Fruit fly (Drosophila melanogaster) whole organism, adult: ENCODE data around the gene CG43407.
A peak's percentile ranks its signal among the peaks of the same experiment; 100 is the strongest.

ENCODE experiments used
- CG11617 ChIP-seq: fragments of 200-800 bp; sonication (Bioruptor generic); optimal IDR thresholded peaks from 2 replicates; lab custom pipeline; 2017; ENCODE audit warnings: mild to moderate bottlenecking, missing biosample characterization, missing genetic modification reagents, missing genetic modification characterization
- CG12768 ChIP-seq: fragments of 200-800 bp; sonication (Bioruptor generic); optimal IDR thresholded peaks from 2 replicates; lab custom pipeline; 2017; ENCODE audit warnings: missing biosample characterization, missing genetic modification characterization, mild to moderate bottlenecking, moderate library complexity, missing genetic modification reagents
- CG14711 ChIP-seq: fragments of 200-800 bp; sonication (Bioruptor generic); optimal IDR thresholded peaks from 2 replicates; lab custom pipeline; 2018; ENCODE audit warnings: missing biosample characterization, mild to moderate bottlenecking, missing genetic modification characterization, moderate library complexity
- CG1620 ChIP-seq: fragments of 200-800 bp; sonication (Bioruptor generic); optimal IDR thresholded peaks from 2 replicates; lab custom pipeline; 2016; ENCODE audit warnings: missing biosample characterization, missing genetic modification characterization
- CG33017 ChIP-seq: fragments of 200-800 bp; sonication (Bioruptor generic); optimal IDR thresholded peaks from 2 replicates; lab custom pipeline; 2018; ENCODE audit warnings: missing biosample characterization, mild to moderate bottlenecking, missing genetic modification characterization, moderate library complexity
- CG5204 ChIP-seq: fragments of 200-800 bp; sonication (Bioruptor generic); optimal IDR thresholded peaks from 2 replicates; lab custom pipeline; 2016; ENCODE audit warnings: missing biosample characterization, missing genetic modification characterization
- CG7045 ChIP-seq: fragments of 200-800 bp; sonication (Bioruptor generic); optimal IDR thresholded peaks from 2 replicates; lab custom pipeline; 2017; ENCODE audit warnings: missing biosample characterization, mild to moderate bottlenecking, missing genetic modification characterization
- CG7101 ChIP-seq: fragments of 200-800 bp; sonication (Bioruptor generic); optimal IDR thresholded peaks from 2 replicates; lab custom pipeline; 2018; ENCODE audit warnings: missing biosample characterization, mild to moderate bottlenecking, missing genetic modification characterization, moderate library complexity
- Clk ChIP-seq: fragments of 200-800 bp; sonication (Bioruptor generic); optimal IDR thresholded peaks from 2 replicates; lab custom pipeline; 2017; ENCODE audit warnings: missing biosample characterization, missing genetic modification characterization
- Crg-1 ChIP-seq: fragments of 200-800 bp; sonication (Bioruptor generic); optimal IDR thresholded peaks from 2 replicates; lab custom pipeline; 2016; ENCODE audit warnings: missing biosample characterization, missing genetic modification characterization
- Hr96 ChIP-seq: fragments of 200-800 bp; sonication (Bioruptor generic); optimal IDR thresholded peaks from 2 replicates; lab custom pipeline; 2016; ENCODE audit warnings: missing biosample characterization, missing genetic modification characterization
- Mnt ChIP-seq: fragments of 200-800 bp; sonication (Bioruptor generic); optimal IDR thresholded peaks from 2 replicates; lab custom pipeline; 2016; ENCODE audit warnings: missing biosample characterization, mild to moderate bottlenecking, missing genetic modification characterization
- bab1 ChIP-seq: fragments of 200-800 bp; sonication (Bioruptor generic); optimal IDR thresholded peaks from 3 replicates; lab custom pipeline; 2019; ENCODE audit warnings: missing biosample characterization, mild to moderate bottlenecking, missing genetic modification characterization, moderate library complexity
- cic ChIP-seq: fragments of 200-800 bp; sonication (Bioruptor generic); optimal IDR thresholded peaks from 2 replicates; lab custom pipeline; 2017; ENCODE audit warnings: missing biosample characterization, mild to moderate bottlenecking, missing genetic modification characterization, moderate library complexity
- cnc ChIP-seq, 2 experiments: fragments of >200 bp; optimal IDR thresholded peaks; 2 replicates each; lab custom pipeline; 2017
- kay ChIP-seq: fragments of 200-800 bp; sonication (Bioruptor generic); peaks from one replicate; lab custom pipeline; 2016; ENCODE audit warnings: missing biosample characterization, missing genetic modification characterization, borderline replicate concordance
- ovo ChIP-seq: fragments of 200-800 bp; sonication (Bioruptor generic); optimal IDR thresholded peaks from 2 replicates; lab custom pipeline; 2016; ENCODE audit warnings: missing biosample characterization, missing genetic modification characterization
- pad ChIP-seq: fragments of 200-800 bp; sonication (Bioruptor generic); optimal IDR thresholded peaks from 3 replicates; lab custom pipeline; 2017; ENCODE audit warnings: missing biosample characterization, missing genetic modification characterization, mild to moderate bottlenecking, moderate library complexity, missing genetic modification reagents
- tj ChIP-seq: fragments of 200-800 bp; sonication (Bioruptor generic); optimal IDR thresholded peaks from 3 replicates; lab custom pipeline; 2017; ENCODE audit warnings: missing biosample characterization, mild to moderate bottlenecking, missing genetic modification characterization, moderate library complexity
- toe ChIP-seq: fragments of 200-800 bp; sonication (Bioruptor generic); optimal IDR thresholded peaks from 2 replicates; lab custom pipeline; 2016; ENCODE audit warnings: missing biosample characterization, missing genetic modification characterization

CG43407 gene

DNA sequence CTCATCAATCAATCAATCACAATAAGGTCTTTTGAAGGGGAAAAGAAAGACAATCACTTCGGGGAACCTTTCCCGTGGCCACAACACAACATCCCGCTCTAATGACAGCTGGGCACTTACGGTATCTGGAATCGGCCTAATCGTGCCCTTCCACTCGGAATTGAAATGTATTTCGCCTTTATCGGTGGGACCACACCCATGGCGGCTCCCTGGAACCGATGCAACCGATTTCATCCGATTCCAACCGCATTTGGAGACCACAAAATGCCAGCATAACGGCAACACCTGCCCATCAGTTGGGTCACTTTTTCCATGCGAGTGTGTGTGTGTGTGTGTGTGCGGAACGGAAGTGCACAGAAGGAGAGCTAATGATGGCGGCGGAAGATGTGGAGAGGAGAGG is 20.5 kb downstream of the CG43407 start:
- TF ChIP-seq pad (GFP tag; lab: Kevin White, UChicago) (no peak), CG14711 (no peak), toe (no peak), CG1620 (GFP tag; lab: Kevin White, UChicago) (no peak), Clk (GFP tag; lab: Kevin White, UChicago) (no peak), CG7045 (no peak), CG11617 (GFP tag; lab: Kevin White, UChicago) (no peak), Mnt (GFP tag; lab: Kevin White, UChicago) (no peak), Hr96 (GFP tag; lab: Kevin White, UChicago) (no peak), tj (no peak), cic (GFP tag; lab: Kevin White, UChicago) (no peak), CG12768 (GFP tag; lab: Kevin White, UChicago) (no peak), CG33017 (tag; lab: Kevin White, UChicago) (no peak), kay (GFP tag; lab: Kevin White, UChicago) (no peak), cnc (optimal IDR thresholded peaks at IDR 0.05; lab: Kevin White, UChicago) (no peak), bab1 (no peak), CG5204 (no peak), Crg-1 (GFP tag; lab: Kevin White, UChicago) (no peak), ovo (no peak), CG7101 (no peak)

- TF ChIP-seq CG7045: no peak
- TF ChIP-seq toe: no peak
- TF ChIP-seq cnc (optimal IDR thresholded peaks at IDR 0.05; lab: Kevin White, UChicago): no peak
- no peak for TF ChIP-seq CG11617 (GFP tag; lab: Kevin White, UChicago)
- no peak for TF ChIP-seq CG33017 (tag; lab: Kevin White, UChicago)
- no peak for TF ChIP-seq Hr96 (GFP tag; lab: Kevin White, UChicago)
- no peak for TF ChIP-seq Crg-1 (GFP tag; lab: Kevin White, UChicago)
Measured at dm6 chr3L:19031858-19032257, 21.3 kb downstream of the CG43407 start.

dm6 chr3L:19027172-19027571 is 26.0 kb downstream of the CG43407 start:
- TF ChIP-seq pad (GFP tag; lab: Kevin White, UChicago) (no peak), CG12768 (GFP tag; lab: Kevin White, UChicago) (no peak), kay (GFP tag; lab: Kevin White, UChicago) (no peak), Mnt (GFP tag; lab: Kevin White, UChicago) (no peak), Crg-1 (GFP tag; lab: Kevin White, UChicago) (no peak), cnc (optimal IDR thresholded peaks at IDR 0.05; lab: Kevin White, UChicago) (no peak), tj (no peak), CG7101 (no peak), ovo (no peak), CG7045 (no peak), bab1 (no peak), CG14711 (no peak)

dm6 chr3L:19024800-19025199 is 28.4 kb downstream of the CG43407 start:
- TF ChIP-seq Clk (GFP tag; lab: Kevin White, UChicago) (no peak), CG7045 (no peak), bab1 (no peak), CG14711 (no peak), CG1620 (GFP tag; lab: Kevin White, UChicago) (no peak), Hr96 (GFP tag; lab: Kevin White, UChicago) (no peak), CG12768 (GFP tag; lab: Kevin White, UChicago) (no peak)

DNA sequence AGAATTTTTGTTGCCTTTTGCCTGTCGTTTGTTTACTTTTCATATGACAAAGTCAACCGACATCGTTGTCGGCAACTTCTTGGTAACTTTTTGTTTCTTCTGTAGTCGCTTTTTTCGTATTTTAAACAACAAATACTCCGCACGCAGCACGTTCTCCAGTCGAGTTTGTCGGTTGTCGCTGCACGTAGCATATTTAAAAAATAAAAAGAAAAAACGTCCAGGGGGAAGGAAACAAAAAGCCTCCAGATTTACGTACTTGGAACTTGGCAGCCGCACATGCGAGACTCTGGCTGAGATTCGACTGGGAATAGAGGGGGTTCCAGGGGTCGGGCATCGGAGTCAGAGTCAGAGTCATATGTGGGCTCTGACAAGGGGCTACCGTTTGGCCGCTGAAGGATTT is 31.5 kb downstream of the CG43407 start:
- no peak for TF ChIP-seq bab1
- no peak for TF ChIP-seq tj
- TF ChIP-seq CG11617 (GFP tag; lab: Kevin White, UChicago): no peak
- TF ChIP-seq toe: no peak
- no peak for TF ChIP-seq CG7101
- no peak for TF ChIP-seq CG33017 (tag; lab: Kevin White, UChicago)
- TF ChIP-seq CG14711: no peak
- no peak for TF ChIP-seq Clk (GFP tag; lab: Kevin White, UChicago)
- TF ChIP-seq cic (GFP tag; lab: Kevin White, UChicago): no peak
- no peak for TF ChIP-seq CG1620 (GFP tag; lab: Kevin White, UChicago)
- TF ChIP-seq Hr96 (GFP tag; lab: Kevin White, UChicago): no peak
- no peak for TF ChIP-seq Crg-1 (GFP tag; lab: Kevin White, UChicago)
- TF ChIP-seq Mnt (GFP tag; lab: Kevin White, UChicago): no peak
- no peak for TF ChIP-seq ovo
- no peak for TF ChIP-seq CG5204
- TF ChIP-seq CG7045: no peak
- TF ChIP-seq kay (GFP tag; lab: Kevin White, UChicago): no peak
- TF ChIP-seq cnc (optimal IDR thresholded peaks at IDR 0.05; lab: Kevin White, UChicago): no peak
- no peak for TF ChIP-seq pad (GFP tag; lab: Kevin White, UChicago)
- TF ChIP-seq CG12768 (GFP tag; lab: Kevin White, UChicago): no peak

dm6 chr3L:19020467-19020866 is 32.7 kb downstream of the CG43407 start:
- no peak for TF ChIP-seq CG14711
- TF ChIP-seq tj: peak; percentile 78
- no peak for TF ChIP-seq ovo
- TF ChIP-seq Hr96 (GFP tag; lab: Kevin White, UChicago): no peak
- no peak for TF ChIP-seq pad (GFP tag; lab: Kevin White, UChicago)
- no peak for TF ChIP-seq cnc (optimal IDR thresholded peaks at IDR 0.05; lab: Kevin White, UChicago)
- no peak for TF ChIP-seq toe
- no peak for TF ChIP-seq kay (GFP tag; lab: Kevin White, UChicago)

DNA sequence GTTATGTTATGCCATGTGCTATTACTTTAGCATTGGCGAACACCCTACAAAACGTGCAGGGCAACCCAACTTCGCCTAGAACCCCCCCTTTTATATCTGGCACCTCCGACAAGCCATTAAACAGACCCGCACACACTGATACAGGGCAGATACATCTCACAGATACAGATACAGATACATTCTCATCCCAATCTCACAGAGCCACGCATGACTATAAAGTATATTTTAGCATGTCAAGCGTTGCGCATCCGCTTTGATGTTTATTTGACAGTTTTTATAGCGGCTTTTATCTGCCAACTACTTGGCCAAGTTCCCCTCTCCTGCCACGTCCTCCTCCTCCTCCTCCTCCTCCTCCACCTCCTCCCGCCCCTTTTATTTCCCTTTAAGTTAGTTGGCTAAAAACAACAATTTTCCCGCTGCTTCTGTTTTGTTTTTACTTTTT is 33.9 kb downstream of the CG43407 start:
- TF ChIP-seq CG7101: no peak
- no peak for TF ChIP-seq CG33017 (tag; lab: Kevin White, UChicago)
- TF ChIP-seq cic (GFP tag; lab: Kevin White, UChicago): no peak
- TF ChIP-seq kay (GFP tag; lab: Kevin White, UChicago): no peak
- TF ChIP-seq CG1620 (GFP tag; lab: Kevin White, UChicago): no peak
- no peak for TF ChIP-seq toe
- TF ChIP-seq CG14711: no peak
- no peak for TF ChIP-seq CG5204
- no peak for TF ChIP-seq ovo
- no peak for TF ChIP-seq Hr96 (GFP tag; lab: Kevin White, UChicago)
- no peak for TF ChIP-seq bab1
- no peak for TF ChIP-seq CG7045
- no peak for TF ChIP-seq cnc (optimal IDR thresholded peaks at IDR 0.05; lab: Kevin White, UChicago)
- TF ChIP-seq Crg-1 (GFP tag; lab: Kevin White, UChicago): no peak
